Comparison of ENCODE assay signal across 1 fruit fly cellular context in the genomic region with DNA sequence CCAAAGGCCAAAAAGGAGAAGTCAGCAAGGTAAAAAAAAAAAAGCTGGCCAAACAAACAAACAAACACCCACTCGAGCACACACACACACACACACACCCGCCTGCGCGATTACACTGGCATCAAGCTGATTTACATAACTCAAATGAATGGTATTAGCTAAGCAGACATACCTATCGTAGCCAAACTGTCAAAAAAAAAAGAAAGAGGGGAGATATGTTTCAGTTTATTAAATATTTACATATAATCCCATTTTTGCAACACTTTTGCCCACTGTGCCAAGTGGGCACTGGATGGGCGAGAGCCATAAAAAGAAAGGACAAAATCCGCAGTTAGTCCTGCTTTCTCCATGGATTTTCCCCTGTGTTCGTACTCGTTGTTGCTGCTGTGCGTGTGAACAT.
TF ChIP-seq lines count a peak whose summit lies in the region.

No protein-coding gene starts in this region.

TF ChIP-seq in whole organism, embryonic, 481 proteins besides CTCF, POLR2A, EP300 and RAD21 (continued from another document and continues in another):
- TF ChIP-seq CG17359 (tag; optimal IDR thresholded peaks at IDR 0.05; lab: Kevin White, UChicago) (peak; percentile 44), CG11696 (GFP tag; IDR thresholded peaks at IDR 0.05; lab: Robert Waterston, UW) (peak; percentile 42; the same call in 1 of the 2 replicates), az2 (GFP tag; optimal IDR thresholded peaks at IDR 0.05; lab: Kevin White, UChicago) (no peak), CG4404 (GFP tag; IDR thresholded peaks at IDR 0.05; lab: Robert Waterston, UW) (peak; percentile 46; the same call in 1 of the 2 replicates), CG10147 (GFP tag; optimal IDR thresholded peaks at IDR 0.05; lab: Kevin White, UChicago) (peak; percentile 21), cad (GFP tag; optimal IDR thresholded peaks at IDR 0.05; lab: Kevin White, UChicago) (no peak), Gsc (GFP tag; IDR thresholded peaks at IDR 0.05; lab: Robert Waterston, UW) (0 out of 2 replicates have a peak, but pooled peaks have one; percentile 25), CG13894 (tag; optimal IDR thresholded peaks at IDR 0.05; lab: Kevin White, UChicago) (peak; percentile 55), Dref (GFP tag; IDR thresholded peaks at IDR 0.05; lab: Robert Waterston, UW) (no peak), CG32772 (GFP tag; IDR thresholded peaks at IDR 0.05; lab: Robert Waterston, UW) (peak; percentile 55), Fer1 (GFP tag; optimal IDR thresholded peaks at IDR 0.05; lab: Kevin White, UChicago) (peak; percentile 82), prd (optimal IDR thresholded peaks at IDR 0.05; lab: Kevin White, UChicago) (no peak), prd (GFP tag; IDR thresholded peaks at IDR 0.05; lab: Robert Waterston, UW) (peak; percentile 71; the same call in 2 of the 3 replicates), knrl (GFP tag; IDR thresholded peaks at IDR 0.05; lab: Robert Waterston, UW; ENCODE audit: partially characterized antibody) (0 out of 3 replicates have a peak, but pooled peaks have one; percentile 33), Nf-YA (GFP tag; IDR thresholded peaks at IDR 0.05; lab: Robert Waterston, UW) (peak; percentile 66), Hr51 (GFP tag; optimal IDR thresholded peaks at IDR 0.05; lab: Kevin White, UChicago) (peak in 1 of 2 experiments; percentile 35), CG18262 (tag; optimal IDR thresholded peaks at IDR 0.05; lab: Kevin White, UChicago) (no peak), ci (GFP tag; IDR thresholded peaks at IDR 0.05; lab: Robert Waterston, UW) (0 out of 3 replicates have a peak, but pooled peaks have one; percentile 35), CG16779 (GFP tag; IDR thresholded peaks at IDR 0.05; lab: Robert Waterston, UW) (0 out of 2 replicates have a peak, but pooled peaks have one; percentile 13), MBD-R2 (GFP tag; IDR thresholded peaks at IDR 0.05; lab: Robert Waterston, UW) (peak; percentile 40; the same call in 1 of the 2 replicates), CG12299 (tag; optimal IDR thresholded peaks at IDR 0.05; lab: Kevin White, UChicago) (no peak), Lim3 (GFP tag; IDR thresholded peaks at IDR 0.05; lab: Robert Waterston, UW) (peak; percentile 37; the same call in 1 of the 2 replicates), Aef1 (GFP tag; IDR thresholded peaks at IDR 0.05; lab: Robert Waterston, UW) (peak; percentile 66), Rx (GFP tag; IDR thresholded peaks at IDR 0.05; lab: Robert Waterston, UW) (peak; percentile 41; the same call in 1 of the 2 replicates), Optix (GFP tag; IDR thresholded peaks at IDR 0.05; lab: Robert Waterston, UW) (peak; percentile 47; the same call in 1 of the 3 replicates), NFAT (GFP tag; IDR thresholded peaks at IDR 0.05; lab: Robert Waterston, UW) (peak; percentile 45; the same call in 1 of the 2 replicates), Asciz (GFP tag; optimal IDR thresholded peaks at IDR 0.05; lab: Kevin White, UChicago) (peak; percentile 5), psq (GFP tag; optimal IDR thresholded peaks at IDR 0.05; lab: Kevin White, UChicago) (no peak), inv (GFP tag; IDR thresholded peaks at IDR 0.05; lab: Robert Waterston, UW; ENCODE audit: partially characterized antibody) (no peak), CG5180 (GFP tag; optimal IDR thresholded peaks at IDR 0.05; lab: Kevin White, UChicago) (peak; percentile 11), Ravus (GFP tag; IDR thresholded peaks at IDR 0.05; lab: Robert Waterston, UW) (peak; percentile 8; the same call in 1 of the 2 replicates), CG30403 (GFP tag; optimal IDR thresholded peaks at IDR 0.05; lab: Kevin White, UChicago) (peak; percentile 8), CG15269 (tag; optimal IDR thresholded peaks at IDR 0.05; lab: Kevin White, UChicago) (peak; percentile 14), onecut (GFP tag; IDR thresholded peaks at IDR 0.05; lab: Robert Waterston, UW) (peak; percentile 30), stc (GFP tag; IDR thresholded peaks at IDR 0.05; lab: Robert Waterston, UW) (0 out of 2 replicates have a peak, but pooled peaks have one; percentile 57), so (GFP tag; IDR thresholded peaks at IDR 0.05; lab: Robert Waterston, UW) (peak; percentile 59; the same call in 1 of the 3 replicates), Ptx1 (GFP tag; IDR thresholded peaks at IDR 0.05; lab: Robert Waterston, UW) (peak; percentile 64), gce (GFP tag; IDR thresholded peaks at IDR 0.05; lab: Robert Waterston, UW) (0 out of 3 replicates have a peak, but pooled peaks have one; percentile 27), CG10209 (GFP tag; optimal IDR thresholded peaks at IDR 0.05; lab: Kevin White, UChicago) (peak; percentile 31), CG11456 (GFP tag; IDR thresholded peaks at IDR 0.05; lab: Robert Waterston, UW) (peak; percentile 70; the same call in 2 of the 3 replicates), CG7786 (GFP tag; optimal IDR thresholded peaks at IDR 0.05; lab: Kevin White, UChicago) (no peak), ara (GFP tag; IDR thresholded peaks at IDR 0.05; lab: Robert Waterston, UW) (0 out of 2 replicates have a peak, but pooled peaks have one; percentile 19), CG34376 (GFP tag; optimal IDR thresholded peaks at IDR 0.05; lab: Kevin White, UChicago) (peak; percentile 14), CG6813 (GFP tag; optimal IDR thresholded peaks at IDR 0.05; lab: Kevin White, UChicago) (peak; percentile 63), gem (tag; optimal IDR thresholded peaks at IDR 0.05; lab: Kevin White, UChicago) (peak; percentile 37), ranshi (GFP tag; IDR thresholded peaks at IDR 0.05; lab: Robert Waterston, UW) (peak; percentile 68), CG31365 (tag; optimal IDR thresholded peaks at IDR 0.05; lab: Kevin White, UChicago) (no peak), bcd (GFP tag; optimal IDR thresholded peaks at IDR 0.05; lab: Kevin White, UChicago) (peak; percentile 17), CG4360 (GFP tag; IDR thresholded peaks at IDR 0.05; lab: Robert Waterston, UW) (no peak), ro (GFP tag; IDR thresholded peaks at IDR 0.05; lab: Robert Waterston, UW) (0 out of 2 replicates have a peak, but pooled peaks have one; percentile 7), CG6683 (GFP tag; optimal IDR thresholded peaks at IDR 0.05; lab: Kevin White, UChicago) (peak; percentile 35), CG12219 (GFP tag; optimal IDR thresholded peaks at IDR 0.05; lab: Kevin White, UChicago) (peak; percentile 18), CG7357 (GFP tag; IDR thresholded peaks at IDR 0.05; lab: Robert Waterston, UW) (peak; percentile 48; the same call in 1 of the 3 replicates), Atf6 (GFP tag; IDR thresholded peaks at IDR 0.05; lab: Robert Waterston, UW) (peak; percentile 51; the same call in 1 of the 2 replicates), Fer3 (tag; optimal IDR thresholded peaks at IDR 0.05; lab: Kevin White, UChicago) (peak; percentile 63), HHEX (GFP tag; optimal IDR thresholded peaks at IDR 0.05; lab: Kevin White, UChicago) (peak; percentile 49), CG4424 (GFP tag; optimal IDR thresholded peaks at IDR 0.05; lab: Kevin White, UChicago) (peak; percentile 22), CG12659 (GFP tag; optimal IDR thresholded peaks at IDR 0.05; lab: Kevin White, UChicago) (no peak), CG1233 (GFP tag; optimal IDR thresholded peaks at IDR 0.05; lab: Kevin White, UChicago) (peak; percentile 9), dimm (GFP tag; IDR thresholded peaks at IDR 0.05; lab: Robert Waterston, UW) (peak; percentile 51; the same call in 1 of the 2 replicates), CG3281 (GFP tag; optimal IDR thresholded peaks at IDR 0.05; lab: Kevin White, UChicago) (peak; percentile 61), CG9932 (GFP tag; IDR thresholded peaks at IDR 0.05; lab: Robert Waterston, UW) (peak; percentile 71), HLHmδ (GFP tag; optimal IDR thresholded peaks at IDR 0.05; lab: Kevin White, UChicago) (no peak), CG14014 (GFP tag; IDR thresholded peaks at IDR 0.05; lab: Robert Waterston, UW) (peak; percentile 78), CG2678 (tag; optimal IDR thresholded peaks at IDR 0.05; lab: Kevin White, UChicago) (peak; percentile 73), Med (GFP tag; lab: Kevin White, UChicago) (peak; percentile 78), CG1792 (GFP tag; optimal IDR thresholded peaks at IDR 0.05; lab: Kevin White, UChicago) (no peak), CG18619 (GFP tag; optimal IDR thresholded peaks at IDR 0.05; lab: Kevin White, UChicago) (no peak), CG4730 (GFP tag; IDR thresholded peaks at IDR 0.05; lab: Robert Waterston, UW) (peak; percentile 33; the same call in 1 of the 2 replicates), CG10366 (GFP tag; IDR thresholded peaks at IDR 0.05; lab: Robert Waterston, UW) (peak; percentile 16; the same call in 1 of the 2 replicates), CG12769 (tag; optimal IDR thresholded peaks at IDR 0.05; lab: Kevin White, UChicago) (peak; percentile 27), z (GFP tag; IDR thresholded peaks at IDR 0.05; lab: Robert Waterston, UW) (no peak), CG7372 (GFP tag; IDR thresholded peaks at IDR 0.05; lab: Robert Waterston, UW) (peak; percentile 67), pan (optimal IDR thresholded peaks at IDR 0.05; lab: Kevin White, UChicago) (no peak), pan (GFP tag; optimal IDR thresholded peaks at IDR 0.05 in 1 of 2, IDR thresholded peaks at IDR 0.05 in 1 of 2) (peak in 1 of 2 experiments; percentile 76), lilli (GFP tag; optimal IDR thresholded peaks at IDR 0.05; lab: Kevin White, UChicago) (peak; percentile 32), CG18476 (GFP tag; optimal IDR thresholded peaks at IDR 0.05; lab: Kevin White, UChicago) (no peak), BtbVII (GFP tag; optimal IDR thresholded peaks at IDR 0.05; lab: Kevin White, UChicago) (peak; percentile 40), CG18599 (GFP tag; optimal IDR thresholded peaks at IDR 0.05; lab: Kevin White, UChicago) (peak; percentile 88), D (optimal IDR thresholded peaks at IDR 0.05; lab: Kevin White, UChicago) (no peak), D (GFP tag; optimal IDR thresholded peaks at IDR 0.05; lab: Kevin White, UChicago) (no peak), CG17612 (GFP tag; IDR thresholded peaks at IDR 0.05; lab: Robert Waterston, UW) (0 out of 2 replicates have a peak, but pooled peaks have one; percentile 31), vfl (GFP tag; optimal IDR thresholded peaks at IDR 0.05; lab: Kevin White, UChicago) (no peak), hkb (optimal IDR thresholded peaks at IDR 0.05; lab: Kevin White, UChicago) (no peak), hkb (GFP tag; IDR thresholded peaks at IDR 0.05; lab: Robert Waterston, UW) (peak; percentile 71), slp2 (GFP tag; optimal IDR thresholded peaks at IDR 0.05; lab: Kevin White, UChicago) (no peak), Ada2b (GFP tag; IDR thresholded peaks at IDR 0.05; lab: Robert Waterston, UW) (peak; percentile 80), Oli (tag; optimal IDR thresholded peaks at IDR 0.05; lab: Kevin White, UChicago) (peak; percentile 1), lmd (GFP tag; IDR thresholded peaks at IDR 0.05; lab: Robert Waterston, UW) (peak; percentile 37; the same call in 1 of the 2 replicates), CG11723 (GFP tag; optimal IDR thresholded peaks at IDR 0.05; lab: Kevin White, UChicago) (no peak), CG10959 (GFP tag; IDR thresholded peaks at IDR 0.05; lab: Robert Waterston, UW) (no peak), lab (GFP tag; optimal IDR thresholded peaks at IDR 0.05; lab: Kevin White, UChicago) (peak; percentile 87), CG32532 (GFP tag; IDR thresholded peaks at IDR 0.05; lab: Robert Waterston, UW) (peak; percentile 61), mam (GFP tag; optimal IDR thresholded peaks at IDR 0.05; lab: Kevin White, UChicago) (no peak), pb (GFP tag; optimal IDR thresholded peaks at IDR 0.05; lab: Kevin White, UChicago) (no peak), Deaf1 (tag; optimal IDR thresholded peaks at IDR 0.05; lab: Kevin White, UChicago) (no peak), CG11560 (tag; IDR thresholded peaks at IDR 0.05; lab: Robert Waterston, UW) (peak; percentile 53; the same call in 1 of the 3 replicates), vvl (GFP tag; IDR thresholded peaks at IDR 0.05; lab: Robert Waterston, UW) (peak; percentile 76), sens-2 (GFP tag; IDR thresholded peaks at IDR 0.05; lab: Robert Waterston, UW) (peak; percentile 38; the same call in 1 of the 2 replicates), CG3847 (GFP tag; IDR thresholded peaks at IDR 0.05; lab: Robert Waterston, UW) (peak; percentile 29; the same call in 1 of the 2 replicates), CG6654 (GFP tag; optimal IDR thresholded peaks at IDR 0.05; lab: Kevin White, UChicago) (no peak), CG14441 (GFP tag; IDR thresholded peaks at IDR 0.05; lab: Robert Waterston, UW) (peak; percentile 61), Taf1 (GFP tag; IDR thresholded peaks at IDR 0.05; lab: Robert Waterston, UW) (peak; percentile 23; the same call in 1 of the 2 replicates), CG11085 (GFP tag; IDR thresholded peaks at IDR 0.05; lab: Robert Waterston, UW) (0 out of 2 replicates have a peak, but pooled peaks have one; percentile 41), nmo (GFP tag; optimal IDR thresholded peaks at IDR 0.05; lab: Kevin White, UChicago) (peak; percentile 9), danr (GFP tag; IDR thresholded peaks at IDR 0.05; lab: Robert Waterston, UW) (0 out of 2 replicates have a peak, but pooled peaks have one; percentile 25), Hmr (GFP tag; optimal IDR thresholded peaks at IDR 0.05; lab: Kevin White, UChicago) (peak; percentile 56), CG2712 (tag; optimal IDR thresholded peaks at IDR 0.05; lab: Kevin White, UChicago) (peak; percentile 8), Sox102F (GFP tag; optimal IDR thresholded peaks at IDR 0.05; lab: Kevin White, UChicago) (peak; percentile 3), pros (GFP tag; optimal IDR thresholded peaks at IDR 0.05; lab: Kevin White, UChicago) (no peak), E2f1 (GFP tag; IDR thresholded peaks at IDR 0.05; lab: Robert Waterston, UW) (peak; percentile 47; the same call in 1 of the 2 replicates), fd102C (GFP tag; optimal IDR thresholded peaks at IDR 0.05; lab: Kevin White, UChicago) (no peak), abd-A (tag; optimal IDR thresholded peaks at IDR 0.05; lab: Kevin White, UChicago) (peak; percentile 29), CG9727 (GFP tag; optimal IDR thresholded peaks at IDR 0.05; lab: Kevin White, UChicago) (peak; percentile 23), CG12071 (GFP tag; optimal IDR thresholded peaks at IDR 0.05; lab: Kevin White, UChicago) (peak; percentile 11), phol (tag; optimal IDR thresholded peaks at IDR 0.05; lab: Kevin White, UChicago) (peak; percentile 10), esg (GFP tag; conservative IDR thresholded peaks at IDR 0.05; lab: Robert Waterston, UW) (peak; percentile 58), Antp (GFP tag; optimal IDR thresholded peaks at IDR 0.05; lab: Kevin White, UChicago) (no peak), Meics (GFP tag; optimal IDR thresholded peaks at IDR 0.05; lab: Kevin White, UChicago) (peak; percentile 73), pita (GFP tag; optimal IDR thresholded peaks at IDR 0.05; lab: Kevin White, UChicago) (no peak), wdn (GFP tag; IDR thresholded peaks at IDR 0.05; lab: Robert Waterston, UW) (0 out of 2 replicates have a peak, but pooled peaks have one; percentile 30)
